Fruit fly (Drosophila melanogaster) whole organism, pupa: ENCODE results near the gene CG46457.

ENCODE experiments used
- CG17806 ChIP-seq: fragments of 200-800 bp; sonication (Bioruptor generic); optimal IDR thresholded peaks from 2 replicates; lab custom pipeline; 2018; ENCODE audit warnings: missing biosample characterization, mild to moderate bottlenecking, missing genetic modification characterization, moderate library complexity
- CG4496 ChIP-seq: fragments of 200-800 bp; sonication (Bioruptor generic); IDR thresholded peaks from 3 replicates; pipeline ENCODE4 v1.3.6; 2022; ENCODE audit warnings: missing biosample characterization, missing genetic modification characterization
- Pif1A ChIP-seq: fragments of 200-800 bp; sonication (Bioruptor generic); optimal IDR thresholded peaks from 3 replicates; lab custom pipeline; 2016; ENCODE audit warnings: missing biosample characterization, missing genetic modification characterization

- no peak for TF ChIP-seq CG4496 (GFP tag; lab: Robert Waterston, UW)
- no peak for TF ChIP-seq CG17806 (tag; lab: Kevin White, UChicago)
- no peak for TF ChIP-seq Pif1A
These were observed 19.3 kb upstream of the CG46457 start for dm6 chr3R:13548441-13548818.
